Fruit fly (Drosophila melanogaster) whole organism, embryonic: ENCODE data around the gene CG17169.

Experiments
- Antp ChIP-seq: fragments of 200-800 bp; sonication (Bioruptor generic); optimal IDR thresholded peaks from 3 replicates; lab custom pipeline; 2016; ENCODE audit warnings: missing biosample characterization, missing genetic modification characterization
- Blimp-1 ChIP-seq: fragments of 200-800 bp; sonication (Bioruptor generic); optimal IDR thresholded peaks from 3 replicates; lab custom pipeline; 2018; ENCODE audit warnings: missing biosample characterization, missing genetic modification characterization, mild to moderate bottlenecking, moderate library complexity, missing genetic modification reagents
- BtbVII ChIP-seq: fragments of 200-800 bp; sonication (Bioruptor generic); optimal IDR thresholded peaks from 3 replicates; lab custom pipeline; 2017; ENCODE audit warnings: missing biosample characterization, mild to moderate bottlenecking, missing genetic modification characterization
- CG1024 ChIP-seq: fragments of 200-800 bp; sonication (Bioruptor generic); IDR thresholded peaks from 2 replicates; pipeline ENCODE4 v1.3.6; 2022; ENCODE audit warnings: missing biosample characterization, missing genetic modification characterization
- CG10654 ChIP-seq: fragments of 200-800 bp; sonication (Bioruptor generic); optimal IDR thresholded peaks from 2 replicates; lab custom pipeline; 2016; ENCODE audit warnings: missing biosample characterization, missing genetic modification characterization
- CG11093 ChIP-seq: fragments of 200-800 bp; sonication (Bioruptor generic); IDR thresholded peaks from 3 replicates; pipeline ENCODE4 v1.3.6; 2022; ENCODE audit warnings: missing biosample characterization, missing genetic modification characterization
- CG11560 ChIP-seq: fragments of 200-800 bp; sonication (Bioruptor generic); IDR thresholded peaks from 3 replicates; pipeline ENCODE4 v1.3.6; 2022; ENCODE audit warnings: missing biosample characterization, missing genetic modification characterization
- CG12104 ChIP-seq: fragments of 200-800 bp; sonication (Bioruptor generic); optimal IDR thresholded peaks from 3 replicates; lab custom pipeline; 2016; ENCODE audit warnings: missing biosample characterization, missing genetic modification characterization
- CG13624 ChIP-seq: fragments of 200-800 bp; sonication (Bioruptor generic); optimal IDR thresholded peaks from 2 replicates; lab custom pipeline; 2016; ENCODE audit warnings: missing biosample characterization, missing genetic modification characterization
- CG15601 ChIP-seq: fragments of 200-800 bp; sonication (Bioruptor generic); optimal IDR thresholded peaks from 3 replicates; lab custom pipeline; 2019; ENCODE audit warnings: missing biosample characterization, mild to moderate bottlenecking, missing genetic modification characterization, moderate library complexity
- CG17359 ChIP-seq: fragments of 200-800 bp; sonication (Bioruptor generic); optimal IDR thresholded peaks from 3 replicates; lab custom pipeline; 2018; ENCODE audit warnings: missing biosample characterization, mild to moderate bottlenecking, missing genetic modification characterization, moderate library complexity
- CG30431 ChIP-seq: fragments of 200-800 bp; sonication (Bioruptor generic); optimal IDR thresholded peaks from 2 replicates; lab custom pipeline; 2017; ENCODE audit warnings: missing biosample characterization, missing genetic modification characterization
- CG31224 ChIP-seq: fragments of 200-800 bp; sonication (Bioruptor generic); IDR thresholded peaks from 2 replicates; pipeline ENCODE4 v1.3.6; 2022; ENCODE audit warnings: missing biosample characterization, missing genetic modification characterization
- CG3838 ChIP-seq: fragments of 200-800 bp; sonication (Bioruptor generic); optimal IDR thresholded peaks from 3 replicates; lab custom pipeline; 2016; ENCODE audit warnings: missing biosample characterization, missing genetic modification characterization
- CG4404 ChIP-seq: fragments of 200-800 bp; sonication (Bioruptor generic); IDR thresholded peaks from 2 replicates; pipeline ENCODE4 v1.3.6; 2022; ENCODE audit warnings: missing biosample characterization, missing genetic modification characterization
- CG4707 ChIP-seq: fragments of 200-800 bp; sonication (Bioruptor generic); optimal IDR thresholded peaks from 2 replicates; lab custom pipeline; 2018; ENCODE audit warnings: missing biosample characterization, mild to moderate bottlenecking, missing genetic modification characterization, moderate library complexity
- CG5953 ChIP-seq: fragments of 200-800 bp; sonication (Bioruptor generic); IDR thresholded peaks from 2 replicates; pipeline ENCODE4 v1.3.6; 2022; ENCODE audit warnings: missing biosample characterization, missing genetic modification characterization
- CG7963 ChIP-seq: fragments of 200-800 bp; sonication (Bioruptor generic); IDR thresholded peaks from 3 replicates; pipeline ENCODE4 v1.3.6; 2022; ENCODE audit warnings: missing biosample characterization, missing genetic modification characterization; ENCODE audit not compliant: partially characterized antibody
- CG8359 ChIP-seq: fragments of 200-800 bp; sonication (Bioruptor generic); optimal IDR thresholded peaks from 2 replicates; lab custom pipeline; 2017; ENCODE audit warnings: missing biosample characterization, mild to moderate bottlenecking, missing genetic modification characterization, borderline replicate concordance
- CG8765 ChIP-seq: fragments of 200-800 bp; sonication (Bioruptor generic); IDR thresholded peaks from 2 replicates; pipeline ENCODE4 v1.3.6; 2022; ENCODE audit warnings: missing biosample characterization, missing genetic modification characterization
- CG8944 ChIP-seq: fragments of 200-800 bp; sonication (Bioruptor generic); optimal IDR thresholded peaks from 3 replicates; lab custom pipeline; 2016; ENCODE audit warnings: missing biosample characterization, missing genetic modification characterization
- CG9609 ChIP-seq: fragments of 200-800 bp; sonication (Bioruptor generic); optimal IDR thresholded peaks from 3 replicates; lab custom pipeline; 2016; ENCODE audit warnings: missing biosample characterization, missing genetic modification characterization
- CoRest ChIP-seq: fragments of 200-800 bp; sonication (Bioruptor generic); optimal IDR thresholded peaks from 3 replicates; lab custom pipeline; 2018; ENCODE audit warnings: missing biosample characterization, mild to moderate bottlenecking, missing genetic modification characterization, moderate library complexity
- D19A ChIP-seq: fragments of 200-800 bp; optimal IDR thresholded peaks from 3 replicates; lab custom pipeline; 2019; ENCODE audit warnings: missing biosample characterization, mild to moderate bottlenecking, missing genetic modification characterization, moderate library complexity
- Dfd ChIP-seq, 2 experiments: fragments of >200 bp; optimal IDR thresholded peaks; 2 replicates each; lab custom pipeline; 2017; ENCODE audit warnings: missing biosample characterization in 2 of 2, missing genetic modification characterization in 2 of 2
- Fer2 ChIP-seq: fragments of 200-800 bp; sonication (Bioruptor generic); optimal IDR thresholded peaks from 2 replicates; lab custom pipeline; 2018; ENCODE audit warnings: missing biosample characterization, mild to moderate bottlenecking, missing genetic modification characterization, moderate library complexity
- Hey ChIP-seq: fragments of 200-800 bp; sonication (Bioruptor generic); optimal IDR thresholded peaks from 3 replicates; lab custom pipeline; 2018; ENCODE audit warnings: missing biosample characterization, mild to moderate bottlenecking, missing genetic modification characterization
- HmgD ChIP-seq: fragments of 200-800 bp; sonication (Bioruptor generic); optimal IDR thresholded peaks from 3 replicates; lab custom pipeline; 2016; ENCODE audit warnings: missing biosample characterization, missing genetic modification characterization
- Hmr ChIP-seq: fragments of 200-800 bp; sonication (Bioruptor generic); optimal IDR thresholded peaks from 3 replicates; lab custom pipeline; 2017; ENCODE audit warnings: mild to moderate bottlenecking, missing biosample characterization, missing genetic modification reagents, missing genetic modification characterization
- Kr ChIP-seq: fragments of 200-800 bp; sonication (Bioruptor generic); optimal IDR thresholded peaks from 2 replicates; lab custom pipeline; 2017; ENCODE audit warnings: missing biosample characterization, mild to moderate bottlenecking, missing genetic modification characterization
- Med ChIP-seq: fragments of 200-800 bp; sonication (Bioruptor generic); peaks from one replicate; lab custom pipeline; 2016; ENCODE audit warnings: missing biosample characterization, missing genetic modification characterization, mild to moderate bottlenecking, inconsistent platforms, moderate library complexity
- NFAT ChIP-seq: fragments of 200-800 bp; sonication (Bioruptor generic); IDR thresholded peaks from 2 replicates; pipeline ENCODE4 v1.3.6; 2022; ENCODE audit warnings: missing biosample characterization, missing genetic modification characterization
- Usf ChIP-seq: fragments of 200-800 bp; sonication (Bioruptor generic); optimal IDR thresholded peaks from 2 replicates; lab custom pipeline; 2017; ENCODE audit warnings: missing genotype, missing biosample characterization, missing genetic modification characterization
- cas ChIP-seq: fragments of 200-800 bp; sonication (Bioruptor generic); IDR thresholded peaks from 2 replicates; pipeline ENCODE4 v1.3.6; 2022; ENCODE audit warnings: missing biosample characterization, missing genetic modification characterization
- chinmo ChIP-seq: fragments of 200-800 bp; sonication (Bioruptor generic); IDR thresholded peaks from 4 replicates; pipeline ENCODE4 v1.3.6; 2022; ENCODE audit warnings: missing biosample characterization, missing genetic modification characterization; ENCODE audit not compliant: partially characterized antibody
- dan ChIP-seq: fragments of 200-800 bp; sonication (Bioruptor generic); IDR thresholded peaks from 2 replicates; pipeline ENCODE4 v1.3.6; 2022; ENCODE audit warnings: missing biosample characterization, missing genetic modification characterization
- ems ChIP-seq: fragments of 200-800 bp; sonication (Bioruptor generic); optimal IDR thresholded peaks from 3 replicates; lab custom pipeline; 2016; ENCODE audit warnings: missing biosample characterization, missing genetic modification characterization
- en ChIP-seq: fragments of 200-800 bp; sonication (Bioruptor generic); optimal IDR thresholded peaks from 2 replicates; lab custom pipeline; 2016; ENCODE audit warnings: missing biosample characterization, missing genetic modification characterization
- fd102C ChIP-seq: fragments of 200-800 bp; sonication (Bioruptor generic); optimal IDR thresholded peaks from 2 replicates; lab custom pipeline; 2018; ENCODE audit warnings: missing biosample characterization, mild to moderate bottlenecking, missing genetic modification characterization, moderate library complexity
- ham ChIP-seq: fragments of 200-800 bp; sonication (Bioruptor generic); IDR thresholded peaks from 2 replicates; pipeline ENCODE4 v1.3.6; 2022; ENCODE audit warnings: missing biosample characterization, missing genetic modification characterization
- kni ChIP-seq: fragments of 200-800 bp; sonication (Bioruptor generic); optimal IDR thresholded peaks from 3 replicates; lab custom pipeline; 2017; ENCODE audit warnings: mild to moderate bottlenecking, missing biosample characterization, missing genetic modification reagents, missing genetic modification characterization
- lmd ChIP-seq: fragments of 200-800 bp; sonication (Bioruptor generic); IDR thresholded peaks from 2 replicates; pipeline ENCODE4 v1.3.6; 2022; ENCODE audit warnings: missing biosample characterization, missing genetic modification characterization
- pan ChIP-seq, 4 experiments: fragments of >200 bp in 3 of 4; fragments of 200-800 bp in 1 of 4; sonication (Bioruptor generic) in 1 of 4; optimal IDR thresholded peaks in 3 of 4; IDR thresholded peaks in 1 of 4; 2 replicates each; pipeline versions ENCODE4 v1.3.6 to Lab custom; 2017 to 2022; ENCODE audit warnings: missing biosample characterization in 2 of 4, missing genetic modification characterization in 2 of 4, mixed read lengths in 1 of 4
- peb ChIP-seq: fragments of 200-800 bp; sonication (Bioruptor generic); IDR thresholded peaks from 2 replicates; pipeline ENCODE4 v1.3.6; 2022; ENCODE audit warnings: missing biosample characterization, missing genetic modification characterization
- pfk ChIP-seq: fragments of 200-800 bp; sonication (Bioruptor generic); optimal IDR thresholded peaks from 2 replicates; lab custom pipeline; 2018; ENCODE audit warnings: missing biosample characterization, mild to moderate bottlenecking, missing genetic modification characterization, moderate library complexity
- prd ChIP-seq, 3 experiments: fragments of >200 bp in 2 of 3; fragments of 200-800 bp in 1 of 3; sonication (Bioruptor generic) in 1 of 3; optimal IDR thresholded peaks in 2 of 3; IDR thresholded peaks in 1 of 3; 2 replicates in 2 of 3; 3 replicates in 1 of 3; pipeline versions ENCODE4 v1.3.6 to Lab custom; 2017 to 2022; ENCODE audit warnings: missing biosample characterization in 1 of 3, missing genetic modification characterization in 1 of 3
- pros ChIP-seq: fragments of 200-800 bp; sonication (Bioruptor generic); optimal IDR thresholded peaks from 3 replicates; lab custom pipeline; 2019; ENCODE audit warnings: missing biosample characterization, mild to moderate bottlenecking, missing genetic modification characterization, moderate library complexity
- psq ChIP-seq: fragments of 200-800 bp; sonication (Bioruptor generic); optimal IDR thresholded peaks from 2 replicates; lab custom pipeline; 2017; ENCODE audit warnings: missing biosample characterization, missing genetic modification characterization
- repo ChIP-seq: fragments of 200-800 bp; sonication (Bioruptor generic); optimal IDR thresholded peaks from 2 replicates; lab custom pipeline; 2016; ENCODE audit warnings: missing biosample characterization, missing genetic modification characterization
- shn ChIP-seq: fragments of 200-800 bp; sonication (Bioruptor generic); optimal IDR thresholded peaks from 3 replicates; lab custom pipeline; 2016; ENCODE audit warnings: missing biosample characterization, missing genetic modification characterization
- tio ChIP-seq: fragments of 200-800 bp; sonication (Bioruptor generic); optimal IDR thresholded peaks from 2 replicates; lab custom pipeline; 2017; ENCODE audit warnings: missing biosample characterization, missing genetic modification characterization, inconsistent platforms

Gene CG17169

DNA sequence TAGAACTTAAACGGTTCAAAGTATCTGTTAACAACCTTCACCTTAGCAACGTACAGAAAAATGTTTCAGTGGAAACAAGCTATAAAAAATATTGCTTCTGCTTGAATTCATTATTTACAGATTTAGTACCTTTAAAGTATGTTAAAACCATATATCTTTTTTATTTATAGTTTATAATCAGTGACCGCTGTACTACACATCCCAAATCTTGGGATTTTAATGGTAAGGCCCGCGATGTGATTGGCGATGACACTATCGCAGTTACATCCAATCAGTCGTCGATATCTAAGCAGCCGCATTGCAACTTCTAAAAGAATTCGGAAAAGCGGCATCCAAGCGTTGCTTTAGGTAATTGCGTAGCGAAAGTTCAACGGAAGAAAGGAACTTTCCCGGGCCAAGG lies 12.8 kb downstream of the CG17169 start (continued):
- TF ChIP-seq prd (optimal IDR thresholded peaks at IDR 0.05; lab: Kevin White, UChicago): no peak
- no peak for TF ChIP-seq prd (GFP tag; IDR thresholded peaks at IDR 0.05; lab: Robert Waterston, UW)
- TF ChIP-seq CG13624: no peak
- TF ChIP-seq CG1024 (GFP tag; lab: Robert Waterston, UW): no peak; the same call in 1 of the 2 replicates
- no peak for TF ChIP-seq tio
- no peak for TF ChIP-seq cas
- TF ChIP-seq Dfd (GFP tag; optimal IDR thresholded peaks at IDR 0.05; lab: Kevin White, UChicago): no peak
- no peak for TF ChIP-seq CG10654
- TF ChIP-seq CG9609 (GFP tag; lab: Kevin White, UChicago): no peak
- TF ChIP-seq Hmr (GFP tag; lab: Kevin White, UChicago): no peak
- TF ChIP-seq CoRest: no peak
- no peak for TF ChIP-seq peb (GFP tag; lab: Robert Waterston, UW)
- TF ChIP-seq CG8944 (GFP tag; lab: Kevin White, UChicago): no peak
- TF ChIP-seq CG30431: no peak
- TF ChIP-seq CG31224 (GFP tag; lab: Robert Waterston, UW): no peak
- no peak for TF ChIP-seq CG3838 (GFP tag; lab: Kevin White, UChicago)
- no peak for TF ChIP-seq en (GFP tag; lab: Kevin White, UChicago)
- no peak for TF ChIP-seq lmd (GFP tag; lab: Robert Waterston, UW)
- TF ChIP-seq CG8359 (GFP tag; lab: Kevin White, UChicago): no peak
- TF ChIP-seq chinmo (GFP tag; lab: Robert Waterston, UW): no peak
- TF ChIP-seq NFAT (GFP tag; lab: Robert Waterston, UW): no peak
- TF ChIP-seq ems (GFP tag; lab: Kevin White, UChicago): no peak
- TF ChIP-seq pfk (GFP tag; lab: Kevin White, UChicago): no peak
- no peak for TF ChIP-seq Hey (tag; lab: Kevin White, UChicago)
- TF ChIP-seq psq (GFP tag; lab: Kevin White, UChicago): no peak
- TF ChIP-seq Usf (GFP tag; lab: Kevin White, UChicago): no peak
- no peak for TF ChIP-seq shn (GFP tag; lab: Kevin White, UChicago)
- TF ChIP-seq kni (GFP tag; lab: Kevin White, UChicago): no peak
- no peak for TF ChIP-seq pros (GFP tag; lab: Kevin White, UChicago)
- no peak for TF ChIP-seq pan (optimal IDR thresholded peaks at IDR 0.05; lab: Kevin White, UChicago)
- no peak for TF ChIP-seq pan (GFP tag; optimal IDR thresholded peaks at IDR 0.05 in 1 of 2, IDR thresholded peaks at IDR 0.05 in 1 of 2)
- TF ChIP-seq D19A (tag; lab: Kevin White, UChicago): no peak
- TF ChIP-seq CG15601 (tag; lab: Kevin White, UChicago): no peak
- no peak for TF ChIP-seq dan (GFP tag; lab: Robert Waterston, UW)
- TF ChIP-seq CG5953 (GFP tag; lab: Robert Waterston, UW): no peak
- no peak for TF ChIP-seq ham
- TF ChIP-seq CG12104 (GFP tag; lab: Kevin White, UChicago): no peak
- no peak for TF ChIP-seq BtbVII (GFP tag; lab: Kevin White, UChicago)
- TF ChIP-seq CG11560 (tag; lab: Robert Waterston, UW): no peak
- no peak for TF ChIP-seq Kr (GFP tag; lab: Kevin White, UChicago)
- no peak for TF ChIP-seq Fer2 (tag; lab: Kevin White, UChicago)
- 0 out of 3 replicates have a peak, but pooled peaks have one; percentile 36 for TF ChIP-seq CG7963
- no peak for TF ChIP-seq fd102C (GFP tag; lab: Kevin White, UChicago)
- no peak for TF ChIP-seq CG11093 (GFP tag; lab: Robert Waterston, UW)
- no peak for TF ChIP-seq repo (GFP tag; lab: Kevin White, UChicago)
- TF ChIP-seq CG8765: no peak
- no peak for TF ChIP-seq CG4707 (GFP tag; lab: Kevin White, UChicago)
- no peak for TF ChIP-seq CG4404 (GFP tag; lab: Robert Waterston, UW)
- no peak for TF ChIP-seq Antp (GFP tag; lab: Kevin White, UChicago)
- no peak for TF ChIP-seq CG17359 (tag; lab: Kevin White, UChicago)
- no peak for TF ChIP-seq HmgD (GFP tag; lab: Kevin White, UChicago)
- TF ChIP-seq Med (GFP tag; lab: Kevin White, UChicago): no peak
- TF ChIP-seq Blimp-1 (GFP tag; lab: Kevin White, UChicago): no peak
